Worm (Caenorhabditis elegans) whole organism, early embryonic: ENCODE measurements around the gene lgc-6.
"Not testable (repeated sequence)": the region's sequence is repeated elsewhere in the genome, so short reads cannot be mapped to it uniquely, and the experiment has no call there.

Experiments used
- B0310.2 ChIP-seq: sonication (generic microtip); optimal IDR thresholded peaks from 2 replicates; lab custom pipeline; 2016; ENCODE audit warnings: mild to moderate bottlenecking, missing genetic modification characterization, missing compliant biosample characterization
- F13C5.2 ChIP-seq: sonication (generic microtip); optimal IDR thresholded peaks from 2 replicates; lab custom pipeline; 2017; ENCODE audit warnings: mild to moderate bottlenecking, missing genetic modification characterization, inconsistent platforms, missing compliant biosample characterization
- aly-1 ChIP-seq: sonication (generic microtip); optimal IDR thresholded peaks from 2 replicates; lab custom pipeline; 2016; ENCODE audit warnings: missing genetic modification characterization, missing compliant biosample characterization
- ama-1 ChIP-seq: fragments of 150-350 bp; optimal IDR thresholded peaks from 2 replicates; lab custom pipeline; 2014
- ceh-13 ChIP-seq: fragments of 200-800 bp; sonication (Bioruptor generic); optimal IDR thresholded peaks from 2 replicates; lab custom pipeline; 2018; ENCODE audit warnings: mild to moderate bottlenecking, missing genetic modification characterization, missing compliant biosample characterization
- ceh-36 ChIP-seq: sonication (generic microtip); optimal IDR thresholded peaks from 2 replicates; lab custom pipeline; 2016; ENCODE audit warnings: missing genetic modification characterization, inconsistent platforms, missing compliant biosample characterization
- ets-7 ChIP-seq: sonication (generic microtip); optimal IDR thresholded peaks from 2 replicates; lab custom pipeline; 2016; ENCODE audit warnings: missing genotype, missing genetic modification characterization, missing compliant biosample characterization
- flt-1 ChIP-seq: fragments of 200-800 bp; sonication (Bioruptor generic); IDR thresholded peaks from 2 replicates; pipeline ENCODE4 v1.3.6; 2022; ENCODE audit warnings: missing genetic modification characterization, missing compliant biosample characterization
- hmbx-1 ChIP-seq: sonication (generic microtip); optimal IDR thresholded peaks from 2 replicates; lab custom pipeline; 2016; ENCODE audit warnings: mild to moderate bottlenecking, missing genetic modification characterization, missing compliant biosample characterization
- hmg-4 ChIP-seq: fragments of 200-800 bp; sonication (Bioruptor generic); optimal IDR thresholded peaks from 2 replicates; lab custom pipeline; 2018; ENCODE audit warnings: mild to moderate bottlenecking, missing genetic modification characterization, missing compliant biosample characterization
- hnd-1 ChIP-seq: sonication (generic microtip); optimal IDR thresholded peaks from 2 replicates; lab custom pipeline; 2016; ENCODE audit warnings: missing genetic modification characterization, missing compliant biosample characterization
- pes-1 ChIP-seq: fragments of 200-800 bp; sonication (Bioruptor generic); IDR thresholded peaks from 2 replicates; pipeline ENCODE4 v1.3.6; 2022; ENCODE audit warnings: missing genetic modification reagents, missing genetic modification characterization, missing compliant biosample characterization
- scrt-1 ChIP-seq: fragments of 200-800 bp; sonication (Bioruptor generic); IDR thresholded peaks from 2 replicates; pipeline ENCODE4 v1.3.6; 2022; ENCODE audit warnings: missing genetic modification characterization, missing compliant biosample characterization
- sea-1 ChIP-seq: fragments of 200-800 bp; sonication (Bioruptor generic); conservative IDR thresholded peaks from 2 replicates; pipeline ENCODE4 v1.3.6; 2022; ENCODE audit warnings: missing genetic modification characterization, missing compliant biosample characterization
- tbx-11 ChIP-seq: fragments of 200-800 bp; sonication (Bioruptor generic); IDR thresholded peaks from 2 replicates; pipeline ENCODE4 v1.3.6; 2022; ENCODE audit warnings: missing genetic modification characterization, missing compliant biosample characterization
- tbx-37 ChIP-seq: fragments of 200-800 bp; sonication (Bioruptor generic); conservative IDR thresholded peaks from 2 replicates; pipeline ENCODE4 v1.3.6; 2022; ENCODE audit warnings: missing genetic modification reagents, missing genetic modification characterization, missing compliant biosample characterization
- tra-4 ChIP-seq: sonication (generic microtip); optimal IDR thresholded peaks from 2 replicates; lab custom pipeline; 2017; ENCODE audit warnings: missing genetic modification characterization, missing compliant biosample characterization

lgc-6 gene

ce11 chrIV:8345518-8345917 is 5.8 kb downstream of the lgc-6 start, which contains the start of gene F17E9.5:
TSS of gene F17E9.5 (plus strand) at chrIV:8345818.
- TF ChIP-seq tra-4 (tag; lab: Kevin White, UChicago) (no peak), tbx-11 (GFP tag; lab: Robert Waterston, UW) (no peak), hnd-1 (tag; lab: Kevin White, UChicago) (no peak)

ce11 chrIV:8347051-8347450 is 7.3 kb downstream of the lgc-6 start, which contains the start of the genes F17E9.18 and F17E9.15:
TSS of gene F17E9.18 (minus strand) at chrIV:8347151.
TSS of gene F17E9.15 (plus strand) at chrIV:8347418.
- TF ChIP-seq ceh-36 (tag; lab: Kevin White, UChicago) (no peak), tra-4 (tag; lab: Kevin White, UChicago) (no peak)

ce11 chrIV:8348073-8348472 is 8.3 kb downstream of the lgc-6 start, which contains the start of gene F17E9.4:
TSS of gene F17E9.4 (plus strand) at chrIV:8348373.
- TF ChIP-seq F13C5.2: no peak
- no peak for TF ChIP-seq aly-1
- TF ChIP-seq sea-1 (GFP tag; lab: Robert Waterston, UW): no peak
- no peak for TF ChIP-seq hmbx-1 (tag; lab: Kevin White, UChicago)
- no peak for TF ChIP-seq ceh-36 (tag; lab: Kevin White, UChicago)
- no peak for TF ChIP-seq tbx-37 (GFP tag; lab: Robert Waterston, UW)
- TF ChIP-seq tbx-11 (GFP tag; lab: Robert Waterston, UW): no peak
- no peak for TF ChIP-seq flt-1 (GFP tag; lab: Robert Waterston, UW)
- TF ChIP-seq ets-7 (tag; lab: Kevin White, UChicago): no peak
- TF ChIP-seq pes-1 (GFP tag; lab: Robert Waterston, UW): no peak
- no peak for TF ChIP-seq ama-1 (lab: Kevin White, UChicago)
- no peak for TF ChIP-seq B0310.2
- TF ChIP-seq ceh-13 (GFP tag; lab: Kevin White, UChicago): no peak
- TF ChIP-seq tra-4 (tag; lab: Kevin White, UChicago): no peak

ce11 chrIV:8352036-8352435 is 12.3 kb downstream of the lgc-6 start, which contains the start of gene F17E9.16:
TSS of gene F17E9.16 (plus strand) at chrIV:8352336.
- not testable (repeated sequence) for TF ChIP-seq tbx-11 (GFP tag; lab: Robert Waterston, UW); ceh-13 (GFP tag; lab: Kevin White, UChicago); F13C5.2

ce11 chrIV:8354572-8354971 is 14.8 kb downstream of the lgc-6 start, which contains the start of gene F17E9.3:
TSS of gene F17E9.3 (plus strand) at chrIV:8354872.
- TF ChIP-seq aly-1 (no peak), ceh-36 (tag; lab: Kevin White, UChicago) (no peak), flt-1 (GFP tag; lab: Robert Waterston, UW) (no peak), ceh-13 (GFP tag; lab: Kevin White, UChicago) (no peak), B0310.2 (no peak), pes-1 (GFP tag; lab: Robert Waterston, UW) (no peak), scrt-1 (GFP tag; lab: Robert Waterston, UW) (no peak), F13C5.2 (no peak), ets-7 (tag; lab: Kevin White, UChicago) (no peak), ama-1 (lab: Kevin White, UChicago) (no peak)

ce11 chrIV:8355592-8355991 is 15.9 kb downstream of the lgc-6 start, which contains the start of the genes F17E9.2 and col-116:
TSS of gene F17E9.2 (plus strand) at chrIV:8355892.
TSS of gene col-116 (plus strand) at chrIV:8355906.
- no peak for TF ChIP-seq tbx-37 (GFP tag; lab: Robert Waterston, UW)
- TF ChIP-seq tra-4 (tag; lab: Kevin White, UChicago): no peak

ce11 chrIV:8357299-8357698 is 17.6 kb downstream of the lgc-6 start:
- TF ChIP-seq ceh-13 (GFP tag; lab: Kevin White, UChicago): no peak
- no peak for TF ChIP-seq hmg-4 (GFP tag; lab: Kevin White, UChicago)
- no peak for TF ChIP-seq B0310.2
- no peak for TF ChIP-seq flt-1 (GFP tag; lab: Robert Waterston, UW)

- TF ChIP-seq ceh-13 (GFP tag; lab: Kevin White, UChicago): no peak
- no peak for TF ChIP-seq aly-1
- TF ChIP-seq pes-1 (GFP tag; lab: Robert Waterston, UW): no peak
- TF ChIP-seq hmbx-1 (tag; lab: Kevin White, UChicago): no peak
- TF ChIP-seq B0310.2: no peak
- no peak for TF ChIP-seq scrt-1 (GFP tag; lab: Robert Waterston, UW)
- TF ChIP-seq tra-4 (tag; lab: Kevin White, UChicago): no peak
- no peak for TF ChIP-seq hmg-4 (GFP tag; lab: Kevin White, UChicago)
Observed at ce11 chrIV:8358492-8358891, 18.8 kb downstream of the lgc-6 start, which contains the start of gene D2096.13. TSS of gene D2096.13 (minus strand) at chrIV:8358592.

ce11 chrIV:8359716-8360407 is 20.1 kb downstream of the lgc-6 start, which contains the start of gene D2096.5:
TSS of gene D2096.5 (minus strand) at chrIV:8359766.
- TF ChIP-seq flt-1 (GFP tag; lab: Robert Waterston, UW): no peak
- TF ChIP-seq aly-1: no peak
- TF ChIP-seq ceh-13 (GFP tag; lab: Kevin White, UChicago): no peak
- no peak for TF ChIP-seq pes-1 (GFP tag; lab: Robert Waterston, UW)
- TF ChIP-seq scrt-1 (GFP tag; lab: Robert Waterston, UW): no peak
- TF ChIP-seq ama-1 (lab: Kevin White, UChicago): no peak
